Fruit fly (Drosophila melanogaster): ENCODE data around the gene Ada3.

Gene Ada3

dm6 chrX:18090333-18090732, 4.8 kb downstream of the Ada3 start, which contains the start of gene Swt1:
Gene Swt1 (minus strand): TSS chrX:18090509.
- TF ChIP-seq Ets96B (tag; optimal IDR thresholded peaks at IDR 0.05) (no peak), ss (GFP tag; optimal IDR thresholded peaks at IDR 0.05) (no peak)

- TF ChIP-seq CG3032 (tag; optimal IDR thresholded peaks at IDR 0.05) = peak; percentile 42
- TF ChIP-seq Ets96B (tag; optimal IDR thresholded peaks at IDR 0.05) = peak; percentile 57
- peak; percentile 79 for TF ChIP-seq Eip78C (GFP tag)
- TF ChIP-seq salr (GFP tag; optimal IDR thresholded peaks at IDR 0.05) = peak in 1 of 2 experiments; percentile 49
- TF ChIP-seq CG1621 (tag; optimal IDR thresholded peaks at IDR 0.05) = peak; percentile 78
- peak; percentile 60 for TF ChIP-seq CG3919 (GFP tag; optimal IDR thresholded peaks at IDR 0.05)
- TF ChIP-seq achi (GFP tag; optimal IDR thresholded peaks at IDR 0.05) = peak; percentile 5
- peak; percentile 94 for TF ChIP-seq CG9139 (GFP tag; optimal IDR thresholded peaks at IDR 0.05)
- TF ChIP-seq Met (GFP tag; optimal IDR thresholded peaks at IDR 0.05) = peak; percentile 7
- TF ChIP-seq CG32006 (GFP tag; optimal IDR thresholded peaks at IDR 0.05) = peak; percentile 37
- TF ChIP-seq CG15336 (GFP tag; IDR thresholded peaks at IDR 0.05) = peak; percentile 59
- TF ChIP-seq Hr38 (GFP tag; optimal IDR thresholded peaks at IDR 0.05) = no peak
- no peak for TF ChIP-seq CG8632 (GFP tag; optimal IDR thresholded peaks at IDR 0.05)
- no peak for TF ChIP-seq CG6792 (GFP tag; optimal IDR thresholded peaks at IDR 0.05)
- TF ChIP-seq fd85E (GFP tag; optimal IDR thresholded peaks at IDR 0.05) = no peak
- TF ChIP-seq CG6276 (GFP tag; optimal IDR thresholded peaks at IDR 0.05) = peak; percentile 94
- no peak for TF ChIP-seq CG34406 (GFP tag; optimal IDR thresholded peaks at IDR 0.05)
- TF ChIP-seq CG8319 (GFP tag; optimal IDR thresholded peaks at IDR 0.05) = peak; percentile 15
- peak; percentile 73 for TF ChIP-seq vri (GFP tag; optimal IDR thresholded peaks at IDR 0.05)
- peak; percentile 65; the same call in 1 of the 3 replicates for TF ChIP-seq eg (GFP tag; IDR thresholded peaks at IDR 0.05)
- TF ChIP-seq Sox102F (GFP tag; optimal IDR thresholded peaks at IDR 0.05) = peak; percentile 35
- TF ChIP-seq svp (GFP tag) = peak; percentile 88
- peak; percentile 73 for TF ChIP-seq net (GFP tag; optimal IDR thresholded peaks at IDR 0.05)
- peak; percentile 89 for TF ChIP-seq CG6808 (GFP tag; optimal IDR thresholded peaks at IDR 0.05)
- peak; percentile 36 for TF ChIP-seq CG7368 (GFP tag; optimal IDR thresholded peaks at IDR 0.05)
- TF ChIP-seq Gug (GFP tag; IDR thresholded peaks at IDR 0.05) = peak; percentile 43; the same call in 1 of the 2 replicates
- TF ChIP-seq CG16779 (tag; optimal IDR thresholded peaks at IDR 0.05) = peak; percentile 90
- TF ChIP-seq dsx (GFP tag; optimal IDR thresholded peaks at IDR 0.05; ENCODE audit: poor library complexity, severe bottlenecking) = peak; percentile 55
- no peak for TF ChIP-seq fd59A (GFP tag; optimal IDR thresholded peaks at IDR 0.05)
- TF ChIP-seq Eip93F (GFP tag; optimal IDR thresholded peaks at IDR 0.05) = no peak
- peak; percentile 71 for TF ChIP-seq CG10669 (GFP tag; optimal IDR thresholded peaks at IDR 0.05)
- peak; percentile 43 for TF ChIP-seq CG11762 (GFP tag; optimal IDR thresholded peaks at IDR 0.05; ENCODE audit: insufficient read depth)
- no peak for TF ChIP-seq cyc (GFP tag; optimal IDR thresholded peaks at IDR 0.05)
- TF ChIP-seq topi (GFP tag; optimal IDR thresholded peaks at IDR 0.05) = peak; percentile 9
- no peak for TF ChIP-seq Sox15 (GFP tag; optimal IDR thresholded peaks at IDR 0.05)
- TF ChIP-seq Blimp-1 (GFP tag; optimal IDR thresholded peaks at IDR 0.05) = peak; percentile 49
- peak; percentile 45 for TF ChIP-seq Eip75B (GFP tag; optimal IDR thresholded peaks at IDR 0.05)
- no peak for TF ChIP-seq CG10631 (GFP tag; optimal IDR thresholded peaks at IDR 0.05)
- TF ChIP-seq Lpt (GFP tag; optimal IDR thresholded peaks at IDR 0.05) = peak; percentile 64
- no peak for TF ChIP-seq CG11902 (GFP tag; optimal IDR thresholded peaks at IDR 0.05)
- peak; percentile 54 for TF ChIP-seq Sox14 (GFP tag; optimal IDR thresholded peaks at IDR 0.05)
- TF ChIP-seq spab (GFP tag; optimal IDR thresholded peaks at IDR 0.05) = peak; percentile 73
- peak; percentile 92 for TF ChIP-seq CG6854 (GFP tag; optimal IDR thresholded peaks at IDR 0.05)
- peak; percentile 95 to 97 for TF ChIP-seq ss (GFP tag; optimal IDR thresholded peaks at IDR 0.05)
- TF ChIP-seq CG8119 (GFP tag; IDR thresholded peaks at IDR 0.05) = peak; percentile 78
- peak; percentile 39 for TF ChIP-seq dac (GFP tag; optimal IDR thresholded peaks at IDR 0.05)
These were observed 5.7 kb downstream of the Ada3 start, which contains the start of gene scu for dm6 chrX:18091159-18091676. Gene scu (plus strand): TSS chrX:18091259.

Data from whole organism, prepupa.